Fruit fly (Drosophila melanogaster): ENCODE results near the gene Afti.
A peak's percentile ranks its signal among the peaks of the same experiment; 100 is the strongest.

Afti gene

DNA sequence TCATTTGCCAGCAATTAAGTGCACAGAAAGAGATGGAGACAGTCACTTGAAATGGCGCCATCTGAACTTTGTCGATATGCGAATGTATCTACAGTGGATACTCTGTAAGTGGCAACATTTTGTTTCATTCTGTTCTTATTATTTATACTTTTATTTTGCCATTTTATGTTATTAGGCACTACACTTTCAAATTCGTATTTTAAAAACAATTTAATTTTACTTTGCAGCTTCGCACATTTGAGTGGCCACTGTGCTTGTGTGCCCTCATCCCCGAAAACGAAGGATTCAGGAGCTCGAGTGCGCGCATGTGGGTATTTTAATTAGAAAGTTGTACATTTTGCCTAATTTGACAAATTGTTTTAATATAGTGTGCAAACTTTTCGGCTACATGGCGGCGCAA, 30.9 kb upstream of the Afti start (continued):
- peak; percentile 36; the same call in 1 of the 2 replicates for TF ChIP-seq esg (GFP tag; conservative IDR thresholded peaks at IDR 0.05)
- no peak for TF ChIP-seq unc-4 (GFP tag; IDR thresholded peaks at IDR 0.05; ENCODE audit: partially characterized antibody)
- TF ChIP-seq CG10366 (GFP tag; IDR thresholded peaks at IDR 0.05) = peak; percentile 30; the same call in 1 of the 2 replicates
- peak; percentile 27; the same call in 1 of the 2 replicates for TF ChIP-seq onecut (GFP tag; IDR thresholded peaks at IDR 0.05)
- no peak for TF ChIP-seq CG12942 (GFP tag; optimal IDR thresholded peaks at IDR 0.05)
- peak; percentile 28 for TF ChIP-seq CG17385 (GFP tag; optimal IDR thresholded peaks at IDR 0.05)
- TF ChIP-seq Ets65A (GFP tag) = peak; percentile 82
- TF ChIP-seq eyg (GFP tag; optimal IDR thresholded peaks at IDR 0.05) = no peak
- no peak for TF ChIP-seq Kr (GFP tag; optimal IDR thresholded peaks at IDR 0.05)
- TF ChIP-seq tgo (GFP tag; IDR thresholded peaks at IDR 0.05) = peak; percentile 35; the same call in 2 of the 3 replicates
- no peak for TF ChIP-seq Dip3 (GFP tag; optimal IDR thresholded peaks at IDR 0.05)
- peak; percentile 13 to 33 for TF ChIP-seq dpn (GFP tag; optimal IDR thresholded peaks at IDR 0.05)
- TF ChIP-seq Med (GFP tag) = peak; percentile 83
- TF ChIP-seq cad (GFP tag; optimal IDR thresholded peaks at IDR 0.05) = no peak
- TF ChIP-seq CG2712 (tag; optimal IDR thresholded peaks at IDR 0.05) = peak; percentile 59
- TF ChIP-seq CG34422 (GFP tag; IDR thresholded peaks at IDR 0.05) = no peak
- TF ChIP-seq CG17361 (GFP tag; IDR thresholded peaks at IDR 0.05) = 0 out of 3 replicates have a peak, but pooled peaks have one; percentile 19
- TF ChIP-seq CG7987 (GFP tag; optimal IDR thresholded peaks at IDR 0.05) = no peak
- TF ChIP-seq CG12299 (tag; optimal IDR thresholded peaks at IDR 0.05) = no peak
- no peak for TF ChIP-seq pzg (GFP tag; optimal IDR thresholded peaks at IDR 0.05)
- no peak for TF ChIP-seq toy (GFP tag; IDR thresholded peaks at IDR 0.05)
- TF ChIP-seq zen (tag; optimal IDR thresholded peaks at IDR 0.05) = peak; percentile 57
- no peak for TF ChIP-seq CG1832 (GFP tag; optimal IDR thresholded peaks at IDR 0.05)
- peak; percentile 53 for TF ChIP-seq CG8765 (GFP tag; IDR thresholded peaks at IDR 0.05)
- TF ChIP-seq ap (GFP tag; IDR thresholded peaks at IDR 0.05) = no peak
- TF ChIP-seq jigr1 (GFP tag; IDR thresholded peaks at IDR 0.05) = no peak
- TF ChIP-seq Sry-β (GFP tag; optimal IDR thresholded peaks at IDR 0.05) = no peak
- no peak for TF ChIP-seq gcm2 (GFP tag; optimal IDR thresholded peaks at IDR 0.05)
- peak; percentile 15; the same call in 1 of the 2 replicates for TF ChIP-seq al (GFP tag; IDR thresholded peaks at IDR 0.05)
- TF ChIP-seq pb (GFP tag; optimal IDR thresholded peaks at IDR 0.05) = no peak
- TF ChIP-seq Nf-YC (tag; optimal IDR thresholded peaks at IDR 0.05) = no peak
- TF ChIP-seq ab (GFP tag; optimal IDR thresholded peaks at IDR 0.05) = no peak
- TF ChIP-seq Bdp1 (GFP tag; optimal IDR thresholded peaks at IDR 0.05) = no peak
- no peak for TF ChIP-seq ERR (GFP tag; optimal IDR thresholded peaks at IDR 0.05)
- TF ChIP-seq zf30C (GFP tag; optimal IDR thresholded peaks at IDR 0.05) = no peak
- no peak for TF ChIP-seq CG3726 (GFP tag; IDR thresholded peaks at IDR 0.05)
- peak; percentile 37 for TF ChIP-seq nmo (GFP tag; optimal IDR thresholded peaks at IDR 0.05)
- TF ChIP-seq CG6765 (GFP tag; optimal IDR thresholded peaks at IDR 0.05) = no peak
- TF ChIP-seq nerfin-2 (GFP tag; IDR thresholded peaks at IDR 0.05; ENCODE audit: partially characterized antibody) = no peak
- no peak for TF ChIP-seq CrebB (tag; optimal IDR thresholded peaks at IDR 0.05)
- no peak for TF ChIP-seq HLH4C (GFP tag; IDR thresholded peaks at IDR 0.05; ENCODE audit: partially characterized antibody)
- TF ChIP-seq CG2116 (GFP tag; optimal IDR thresholded peaks at IDR 0.05) = no peak
- no peak for TF ChIP-seq CG4617 (GFP tag; optimal IDR thresholded peaks at IDR 0.05; ENCODE audit: borderline replicate concordance)
- TF ChIP-seq CG4820 (GFP tag; optimal IDR thresholded peaks at IDR 0.05) = peak; percentile 23
- no peak for TF ChIP-seq CG11723 (GFP tag; optimal IDR thresholded peaks at IDR 0.05)
- TF ChIP-seq CG34376 (GFP tag; optimal IDR thresholded peaks at IDR 0.05) = no peak
- no peak for TF ChIP-seq bowl (GFP tag; IDR thresholded peaks at IDR 0.05)
- no peak for TF ChIP-seq CG18764 (GFP tag; optimal IDR thresholded peaks at IDR 0.05)
- TF ChIP-seq tna (GFP tag; IDR thresholded peaks at IDR 0.05; ENCODE audit: partially characterized antibody) = no peak
- TF ChIP-seq org-1 (GFP tag; optimal IDR thresholded peaks at IDR 0.05) = no peak
- TF ChIP-seq CG1602 (GFP tag; optimal IDR thresholded peaks at IDR 0.05) = peak; percentile 25
- TF ChIP-seq BtbVII (GFP tag; optimal IDR thresholded peaks at IDR 0.05) = peak; percentile 20

Measured in whole organism, embryonic.